Worm (Caenorhabditis elegans) whole organism, late embryonic: ENCODE measurements around the gene rab-39.

ENCODE experiments used
- K09A11.1 ChIP-seq: sonication (generic microtip); optimal IDR thresholded peaks from 2 replicates; lab custom pipeline; 2017; ENCODE audit warnings: antibody characterized with exemption, mild to moderate bottlenecking, missing genetic modification characterization, missing compliant biosample characterization; ENCODE audit not compliant: insufficient read depth
- T23F11.4 ChIP-seq: fragments of 200-800 bp; sonication (Bioruptor generic); optimal IDR thresholded peaks from 2 replicates; lab custom pipeline; 2018; ENCODE audit warnings: mild to moderate bottlenecking, missing genetic modification characterization, missing compliant biosample characterization
- Y22D7AL.16 ChIP-seq: sonication (generic microtip); optimal IDR thresholded peaks from 2 replicates; lab custom pipeline; 2016; ENCODE audit warnings: missing genetic modification characterization, missing compliant biosample characterization
- ahr-1 ChIP-seq: sonication (generic microtip); optimal IDR thresholded peaks from 2 replicates; lab custom pipeline; 2016; ENCODE audit warnings: missing genetic modification characterization, missing compliant biosample characterization
- ceh-22 ChIP-seq: sonication (generic microtip); optimal IDR thresholded peaks from 2 replicates; lab custom pipeline; 2017; ENCODE audit warnings: missing biosample characterization, missing genetic modification characterization
- ceh-24 ChIP-seq: sonication (generic microtip); optimal IDR thresholded peaks from 2 replicates; lab custom pipeline; 2016; ENCODE audit warnings: mild to moderate bottlenecking, missing genetic modification characterization, missing compliant biosample characterization
- ceh-30 ChIP-seq: fragments of 150-350 bp; optimal IDR thresholded peaks from 2 replicates; lab custom pipeline; 2014; ENCODE audit warnings: missing biosample characterization, missing genetic modification characterization
- ceh-31 ChIP-seq: sonication (generic microtip); optimal IDR thresholded peaks from 2 replicates; lab custom pipeline; 2016; ENCODE audit warnings: missing genetic modification characterization, missing compliant biosample characterization
- ceh-34 ChIP-seq: sonication (generic microtip); optimal IDR thresholded peaks from 2 replicates; lab custom pipeline; 2016; ENCODE audit warnings: mild to moderate bottlenecking, missing genetic modification characterization, missing compliant biosample characterization
- ceh-45 ChIP-seq: fragments of 200-800 bp; sonication (Bioruptor generic); IDR thresholded peaks from 2 replicates; pipeline ENCODE4 v1.3.6; 2022; ENCODE audit warnings: missing genetic modification reagents, missing genetic modification characterization, missing compliant biosample characterization
- che-1 ChIP-seq: sonication (generic microtip); optimal IDR thresholded peaks from 2 replicates; lab custom pipeline; 2016; ENCODE audit warnings: mild to moderate bottlenecking, missing genetic modification characterization, missing compliant biosample characterization
- dmd-4 ChIP-seq: sonication (generic microtip); optimal IDR thresholded peaks from 2 replicates; lab custom pipeline; 2016; ENCODE audit warnings: borderline replicate concordance, missing genetic modification characterization, missing compliant biosample characterization
- dve-1 ChIP-seq: sonication (generic microtip); optimal IDR thresholded peaks from 2 replicates; lab custom pipeline; 2017; ENCODE audit warnings: antibody characterized with exemption, mild to moderate bottlenecking, missing genetic modification characterization, missing compliant biosample characterization
- elt-4 ChIP-seq: sonication (generic microtip); optimal IDR thresholded peaks from 2 replicates; lab custom pipeline; 2016; ENCODE audit warnings: missing genetic modification characterization, missing compliant biosample characterization
- fkh-6 ChIP-seq: sonication (generic microtip); optimal IDR thresholded peaks from 2 replicates; lab custom pipeline; 2016; ENCODE audit warnings: missing genetic modification characterization, missing compliant biosample characterization
- hlh-13 ChIP-seq: fragments of 200-800 bp; sonication (Bioruptor generic); optimal IDR thresholded peaks from 2 replicates; lab custom pipeline; 2018; ENCODE audit warnings: mild to moderate bottlenecking, missing genetic modification characterization, missing compliant biosample characterization
- hlh-15 ChIP-seq: sonication (generic microtip); optimal IDR thresholded peaks from 2 replicates; lab custom pipeline; 2016; ENCODE audit warnings: missing genetic modification characterization, missing compliant biosample characterization
- hlh-30 ChIP-seq: sonication (generic microtip); optimal IDR thresholded peaks from 2 replicates; lab custom pipeline; 2017; ENCODE audit warnings: antibody characterized with exemption, missing genetic modification characterization, missing compliant biosample characterization; ENCODE audit not compliant: insufficient read depth
- hlh-6 ChIP-seq: sonication (generic microtip); optimal IDR thresholded peaks from 2 replicates; lab custom pipeline; 2016; ENCODE audit warnings: missing genotype, missing genetic modification characterization, missing compliant biosample characterization
- lim-6 ChIP-seq: sonication (generic microtip); optimal IDR thresholded peaks from 2 replicates; lab custom pipeline; 2016; ENCODE audit warnings: missing genetic modification characterization, missing compliant biosample characterization
- mec-3 ChIP-seq: sonication (generic microtip); optimal IDR thresholded peaks from 2 replicates; lab custom pipeline; 2016; ENCODE audit warnings: borderline replicate concordance, missing genetic modification characterization, missing compliant biosample characterization
- nfya-1 ChIP-seq: sonication (generic microtip); optimal IDR thresholded peaks from 2 replicates; lab custom pipeline; 2017; ENCODE audit warnings: missing genetic modification characterization, mild to moderate bottlenecking, missing compliant biosample characterization, antibody characterized with exemption, moderate library complexity
- nhr-11 ChIP-seq: fragments of 150-350 bp; optimal IDR thresholded peaks from 2 replicates; lab custom pipeline; 2014; ENCODE audit warnings: missing biosample characterization, missing genetic modification characterization
- pat-9 ChIP-seq: fragments of 200-800 bp; sonication (Bioruptor generic); optimal IDR thresholded peaks from 2 replicates; lab custom pipeline; 2018; ENCODE audit warnings: mild to moderate bottlenecking, missing genetic modification characterization, moderate library complexity, missing compliant biosample characterization
- pha-4 ChIP-seq: fragments of 150-350 bp; optimal IDR thresholded peaks from 2 replicates; lab custom pipeline; 2018; ENCODE audit warnings: missing biosample characterization, missing genetic modification reagents, missing genetic modification characterization
- pqm-1 ChIP-seq: sonication (generic microtip); optimal IDR thresholded peaks from 2 replicates; lab custom pipeline; 2016; ENCODE audit warnings: missing genetic modification characterization, missing compliant biosample characterization
- pros-1 ChIP-seq: fragments of 150-350 bp; optimal IDR thresholded peaks from 2 replicates; lab custom pipeline; 2014; ENCODE audit warnings: missing biosample characterization, missing genetic modification reagents, missing genetic modification characterization
- ref-2 ChIP-seq: sonication (generic microtip); optimal IDR thresholded peaks from 2 replicates; lab custom pipeline; 2016; ENCODE audit warnings: missing genetic modification characterization, missing compliant biosample characterization
- sox-4 ChIP-seq: sonication (generic microtip); optimal IDR thresholded peaks from 2 replicates; lab custom pipeline; 2017; ENCODE audit warnings: mild to moderate bottlenecking, missing genetic modification characterization, inconsistent platforms, missing compliant biosample characterization
- tbx-2 ChIP-seq: sonication (generic microtip); optimal IDR thresholded peaks from 2 replicates; lab custom pipeline; 2016; ENCODE audit warnings: missing genetic modification characterization, missing compliant biosample characterization
- tbx-7 ChIP-seq: sonication (generic microtip); optimal IDR thresholded peaks from 2 replicates; lab custom pipeline; 2016; ENCODE audit warnings: missing genotype, missing genetic modification characterization, missing compliant biosample characterization
- ttx-3 ChIP-seq: sonication (generic microtip); optimal IDR thresholded peaks from 2 replicates; lab custom pipeline; 2016; ENCODE audit warnings: missing genetic modification reagents, missing genetic modification characterization, missing compliant biosample characterization
- unc-42 ChIP-seq: sonication (generic microtip); optimal IDR thresholded peaks from 2 replicates; lab custom pipeline; 2016; ENCODE audit warnings: missing genotype, missing genetic modification characterization, missing compliant biosample characterization
- unc-86 ChIP-seq: sonication (generic microtip); optimal IDR thresholded peaks from 2 replicates; lab custom pipeline; 2016; ENCODE audit warnings: missing genetic modification characterization, missing compliant biosample characterization
- zip-5 ChIP-seq: sonication (generic microtip); optimal IDR thresholded peaks from 2 replicates; lab custom pipeline; 2016; ENCODE audit warnings: missing genetic modification characterization, missing compliant biosample characterization
- ztf-16 ChIP-seq: sonication (generic microtip); optimal IDR thresholded peaks from 2 replicates; lab custom pipeline; 2017; ENCODE audit warnings: missing genetic modification characterization, missing compliant biosample characterization

rab-39 gene

DNA sequence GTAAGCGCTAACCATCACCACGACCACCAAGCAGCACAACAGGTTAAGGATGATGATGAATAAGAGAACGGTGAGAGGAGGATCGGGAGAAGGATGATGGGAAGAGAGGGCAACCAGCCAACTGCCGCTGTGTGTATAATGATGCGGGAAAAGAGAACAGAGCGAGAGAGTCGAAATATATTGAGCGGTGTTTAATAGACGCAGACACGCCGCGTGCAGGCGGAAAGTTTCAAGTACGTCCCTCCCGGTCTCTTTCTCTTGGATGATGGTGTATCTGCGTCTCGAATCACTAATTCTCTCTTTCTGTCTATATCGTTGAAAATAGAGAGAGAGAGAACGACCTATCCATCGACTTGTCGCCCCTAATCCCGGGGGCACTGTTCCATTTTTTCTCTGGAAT lies 34.0 kb upstream of the rab-39 start (continued):
- TF ChIP-seq ref-2 (tag; lab: Kevin White, UChicago) (peak; percentile 30), nfya-1 (tag; lab: Kevin White, UChicago) (peak; percentile 69), ceh-22 (tag; lab: Kevin White, UChicago) (peak; percentile 12), hlh-30 (tag; lab: Kevin White, UChicago) (peak; percentile 54), hlh-15 (no peak), ceh-30 (tag; lab: Kevin White, UChicago) (no peak), fkh-6 (no peak), dmd-4 (tag; lab: Kevin White, UChicago) (no peak), pqm-1 (tag; lab: Kevin White, UChicago) (no peak), ceh-31 (tag; lab: Kevin White, UChicago) (peak; percentile 26), T23F11.4 (no peak), zip-5 (tag; lab: Kevin White, UChicago) (no peak), tbx-2 (tag; lab: Kevin White, UChicago) (peak; percentile 38), unc-86 (tag; lab: Kevin White, UChicago) (no peak), ceh-34 (tag; lab: Kevin White, UChicago) (peak; percentile 55), mec-3 (tag; lab: Kevin White, UChicago) (no peak), nhr-11 (tag; lab: Kevin White, UChicago) (no peak)

DNA sequence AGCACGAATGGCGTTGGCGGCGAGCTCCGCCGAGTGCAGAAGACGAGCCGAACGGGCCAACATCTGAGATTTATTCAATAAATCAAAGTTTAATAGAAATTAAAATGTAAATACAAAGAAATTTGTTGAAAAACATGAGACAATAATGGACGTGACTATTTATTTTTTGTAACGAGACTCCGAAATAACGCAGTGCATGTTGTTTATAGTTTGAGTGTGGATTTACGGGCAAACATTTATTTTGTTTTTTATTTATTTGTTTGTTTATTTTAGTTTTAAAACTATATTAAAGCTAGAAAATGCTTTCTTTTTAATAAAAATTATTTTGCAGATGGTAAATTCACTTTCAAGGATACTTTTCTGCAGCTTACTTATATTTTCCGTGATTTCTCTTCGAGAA lies 29.9 kb upstream of the rab-39 start, which contains the start of the genes sdhb-1 and cup-15:
TSS of gene sdhb-1 (minus strand) at position 63 of the 400 bp plus-strand sequence.
TSS of gene cup-15 (plus strand) at position 332 of the 400 bp plus-strand sequence.
- no peak for TF ChIP-seq lim-6 (tag; lab: Kevin White, UChicago)
- TF ChIP-seq sox-4 (tag; lab: Kevin White, UChicago): no peak
- no peak for TF ChIP-seq ztf-16 (tag; lab: Kevin White, UChicago)
- TF ChIP-seq Y22D7AL.16 (tag; lab: Kevin White, UChicago): no peak
- no peak for TF ChIP-seq hlh-13
- no peak for TF ChIP-seq elt-4 (tag; lab: Kevin White, UChicago)
- TF ChIP-seq ahr-1 (tag; lab: Kevin White, UChicago): no peak
- no peak for TF ChIP-seq zip-5 (tag; lab: Kevin White, UChicago)
- no peak for TF ChIP-seq hlh-30 (tag; lab: Kevin White, UChicago)
- no peak for TF ChIP-seq ttx-3
- TF ChIP-seq ceh-30 (tag; lab: Kevin White, UChicago): no peak
- TF ChIP-seq hlh-6 (tag; lab: Kevin White, UChicago): no peak
- no peak for TF ChIP-seq K09A11.1
- TF ChIP-seq ceh-34 (tag; lab: Kevin White, UChicago): no peak
- TF ChIP-seq ceh-24: no peak

DNA sequence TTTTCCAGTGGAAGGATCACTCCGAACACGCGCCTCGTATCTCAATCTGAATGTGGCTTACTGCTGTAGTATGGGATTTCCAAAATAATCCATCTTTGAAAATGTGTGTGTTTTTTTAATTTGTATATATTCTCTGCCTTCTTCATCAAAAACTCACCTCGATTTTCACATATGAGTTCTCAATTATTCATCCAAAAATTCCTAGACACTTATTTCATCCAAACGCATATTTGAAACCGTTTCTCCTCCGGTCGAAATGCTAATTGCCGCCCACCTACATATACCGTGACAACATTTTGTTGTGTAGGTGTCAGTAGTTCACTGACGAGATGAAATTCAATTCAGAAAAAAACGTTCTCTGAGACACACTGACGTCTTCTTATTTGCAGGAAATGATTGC lies 24.7 kb upstream of the rab-39 start:
- TF ChIP-seq nfya-1 (tag; lab: Kevin White, UChicago): no peak
- TF ChIP-seq ceh-22 (tag; lab: Kevin White, UChicago): no peak
- TF ChIP-seq unc-42: no peak
- TF ChIP-seq dve-1: no peak
- TF ChIP-seq che-1: no peak
- TF ChIP-seq nhr-11 (tag; lab: Kevin White, UChicago): no peak
- TF ChIP-seq pros-1: no peak
- TF ChIP-seq tbx-7: no peak

DNA sequence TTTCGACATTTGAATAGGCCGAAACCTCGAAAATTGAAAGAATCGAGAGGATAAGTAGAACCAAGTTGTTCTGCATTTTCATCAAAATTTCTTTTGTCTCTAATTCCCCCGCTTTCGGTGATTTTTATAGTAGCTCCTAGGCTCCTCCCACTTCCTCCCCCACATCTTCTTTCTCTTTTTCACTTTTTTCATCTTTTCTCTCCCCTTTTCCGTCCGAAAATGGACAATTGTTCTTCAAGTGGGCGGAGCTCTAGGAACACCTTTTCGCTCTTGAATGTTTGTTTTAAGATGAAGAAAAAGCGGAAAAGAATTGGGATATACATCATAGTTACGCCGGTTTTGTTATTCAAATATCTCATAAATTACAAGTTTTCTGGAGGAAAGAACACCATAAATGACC lies 23.8 kb upstream of the rab-39 start, which contains the start of gene F42A8.1:
TSS of gene F42A8.1 (minus strand) at position 101 of the 400 bp plus-strand sequence.
- TF ChIP-seq pha-4 (tag; lab: Kevin White, UChicago) (no peak), hlh-15 (no peak), ceh-45 (GFP tag; lab: Robert Waterston, UW) (no peak), pat-9 (tag; lab: Kevin White, UChicago) (no peak)
